Worm (Caenorhabditis elegans): ENCODE results near the gene srt-13.
"Not testable (repeated sequence)": the region's sequence is repeated elsewhere in the genome, so short reads cannot be mapped to it uniquely, and the experiment has no call there.

ce11 chrV:4284737-4285136 is 34.8 kb upstream of the srt-13 start, which contains the start of gene srt-19:
- TF ChIP-seq him-1, dao-5 (tag; optimal IDR thresholded peaks at IDR 0.05): not testable (repeated sequence)

Measured in whole organism, L4/young adult.